Worm (Caenorhabditis elegans): ENCODE results near the gene C40H1.9.

C40H1.9 gene

DNA sequence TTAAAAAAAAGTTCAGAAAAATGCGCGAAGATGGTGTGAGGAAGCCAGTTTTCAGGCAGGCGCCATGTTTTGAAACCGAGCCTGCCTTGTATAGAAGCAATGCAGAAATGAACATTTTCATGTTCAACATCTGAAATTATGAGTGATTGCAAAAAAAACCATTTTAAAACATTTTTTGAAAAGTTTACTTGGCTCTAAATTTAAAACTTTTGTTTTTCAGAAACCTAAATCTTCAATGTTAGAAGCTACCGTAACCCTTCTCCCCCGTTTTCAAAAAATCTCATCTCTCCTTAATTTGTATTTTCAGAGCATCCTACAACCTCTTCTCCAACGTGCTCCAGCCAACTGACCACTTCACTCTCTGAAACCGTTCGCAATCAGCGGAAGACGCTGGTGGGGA lies 38.3 kb upstream of the C40H1.9 start, which contains the start of gene fozi-1:
Gene fozi-1, plus strand, starts transcription at position 301 of the 400 bp plus-strand sequence.
- TF ChIP-seq unc-39 (tag; optimal IDR thresholded peaks at IDR 0.05) (no peak), ztf-11 (tag; optimal IDR thresholded peaks at IDR 0.05) (no peak), C34F6.9 (tag; optimal IDR thresholded peaks at IDR 0.05) (no peak), zag-1 (tag; optimal IDR thresholded peaks at IDR 0.05) (no peak), aly-2 (tag; optimal IDR thresholded peaks at IDR 0.05) (no peak), lsy-2 (tag; optimal IDR thresholded peaks at IDR 0.05) (no peak)

DNA sequence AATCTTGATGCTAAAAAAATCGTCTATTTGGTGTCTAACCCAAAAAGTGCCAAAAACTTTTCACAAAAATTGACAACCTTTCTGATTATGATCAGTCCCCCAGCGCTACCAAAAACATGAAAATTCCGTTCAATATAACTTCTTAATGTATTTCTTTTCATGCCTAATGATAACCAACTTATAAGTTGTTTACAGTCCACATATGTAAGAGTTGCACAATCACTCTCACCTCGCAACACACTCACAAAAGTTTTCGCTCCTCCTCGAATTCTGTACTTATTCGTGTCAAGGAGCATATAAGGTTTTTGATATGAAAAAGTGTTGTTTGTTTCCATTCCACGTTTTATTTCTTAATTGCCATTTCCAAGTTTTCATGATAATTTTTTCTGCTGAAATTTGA lies 31.2 kb upstream of the C40H1.9 start:
- TF ChIP-seq nhr-12 (tag; optimal IDR thresholded peaks at IDR 0.05) (no peak), fos-1 (tag; optimal IDR thresholded peaks at IDR 0.05) (peak; percentile 28)

DNA sequence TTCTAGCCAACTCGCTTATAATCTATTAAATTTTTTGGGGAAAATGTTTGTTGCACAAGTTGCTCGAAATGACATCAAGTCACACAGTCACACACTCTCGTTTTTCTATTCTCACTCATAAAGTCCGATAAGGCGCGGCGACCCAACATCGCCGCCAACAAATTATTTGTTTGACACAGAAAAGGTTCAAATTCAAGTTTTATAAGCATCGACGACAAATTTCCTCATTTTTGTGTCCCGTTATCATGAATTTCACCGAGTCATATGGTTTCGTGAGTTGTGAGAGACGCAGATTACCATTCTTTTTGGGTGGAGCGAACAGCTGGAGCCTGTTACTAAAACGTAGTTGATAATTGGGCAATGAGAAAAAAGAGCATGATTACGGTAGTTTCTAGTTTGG lies 29.9 kb upstream of the C40H1.9 start:
- TF ChIP-seq nhr-237 (tag; optimal IDR thresholded peaks at IDR 0.05) (no peak), ztf-4 (tag; optimal IDR thresholded peaks at IDR 0.05) (no peak), C34F6.9 (tag; optimal IDR thresholded peaks at IDR 0.05) (no peak), sma-9 (GFP tag; optimal IDR thresholded peaks at IDR 0.05) (peak; percentile 64), sma-9 (tag; optimal IDR thresholded peaks at IDR 0.05) (no peak), elt-3 (tag; optimal IDR thresholded peaks at IDR 0.05) (no peak), mab-5 (tag; optimal IDR thresholded peaks at IDR 0.05) (no peak), nhr-10 (tag; optimal IDR thresholded peaks at IDR 0.05) (no peak), unc-62 (GFP tag; optimal IDR thresholded peaks at IDR 0.05) (no peak), snpc-4 (tag; optimal IDR thresholded peaks at IDR 0.05) (no peak), lin-11 (tag; optimal IDR thresholded peaks at IDR 0.05) (no peak), zag-1 (tag; optimal IDR thresholded peaks at IDR 0.05) (no peak), dmd-4 (tag; optimal IDR thresholded peaks at IDR 0.05) (no peak), alr-1 (tag; optimal IDR thresholded peaks at IDR 0.05) (no peak), ztf-11 (tag; optimal IDR thresholded peaks at IDR 0.05) (no peak), nhr-12 (tag; optimal IDR thresholded peaks at IDR 0.05) (no peak), ZK546.5 (tag; optimal IDR thresholded peaks at IDR 0.05) (no peak), sem-4 (tag; optimal IDR thresholded peaks at IDR 0.05) (no peak), ceh-82 (tag; optimal IDR thresholded peaks at IDR 0.05) (no peak), egl-27 (tag; optimal IDR thresholded peaks at IDR 0.05) (no peak), sma-3 (GFP tag; optimal IDR thresholded peaks at IDR 0.05) (no peak), crh-2 (tag; optimal IDR thresholded peaks at IDR 0.05) (peak; percentile 66), fos-1 (tag; optimal IDR thresholded peaks at IDR 0.05) (peak; percentile 87), gmeb-1 (tag; optimal IDR thresholded peaks at IDR 0.05) (peak; percentile 42), R02D3.7 (tag; optimal IDR thresholded peaks at IDR 0.05) (no peak), lin-39 (tag; optimal IDR thresholded peaks at IDR 0.05) (no peak), ceh-16 (tag; optimal IDR thresholded peaks at IDR 0.05) (no peak)

DNA sequence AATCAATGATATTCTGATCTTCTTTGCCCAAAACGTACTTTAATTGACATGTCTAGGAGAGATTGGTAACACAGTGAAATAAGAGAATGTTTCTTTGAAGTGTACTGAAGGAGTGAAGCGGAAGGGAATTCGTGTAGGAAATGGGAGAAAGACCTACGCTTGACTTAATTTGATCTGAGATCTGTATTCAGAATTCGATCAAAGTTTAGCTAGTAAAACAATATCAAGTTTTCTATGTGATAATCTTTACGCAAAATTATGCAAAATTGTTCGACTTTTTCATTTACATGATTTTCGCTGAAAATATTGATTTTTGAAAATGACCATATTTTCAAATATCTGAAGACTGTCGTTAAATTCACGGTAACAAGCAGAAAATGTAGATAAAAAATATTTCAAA lies 22.4 kb upstream of the C40H1.9 start, which contains the start of gene K01B6.4:
Gene K01B6.4, minus strand, starts transcription at position 101 of the 400 bp plus-strand sequence.
- TF ChIP-seq skn-1 (tag; optimal IDR thresholded peaks at IDR 0.05), result no peak
- TF ChIP-seq ama-1 (optimal IDR thresholded peaks at IDR 0.05), result no peak
- no peak for TF ChIP-seq nhr-21 (tag; optimal IDR thresholded peaks at IDR 0.05)
- TF ChIP-seq ztf-4 (tag; optimal IDR thresholded peaks at IDR 0.05), result no peak
- no peak for TF ChIP-seq alr-1 (tag; optimal IDR thresholded peaks at IDR 0.05)

ce11 chrIII:9299116-9299515 lies 20.6 kb upstream of the C40H1.9 start:
- TF ChIP-seq sma-3 (GFP tag; optimal IDR thresholded peaks at IDR 0.05), result no peak
- no peak for TF ChIP-seq ceh-16 (tag; optimal IDR thresholded peaks at IDR 0.05)
- TF ChIP-seq unc-39 (tag; optimal IDR thresholded peaks at IDR 0.05), result no peak
- TF ChIP-seq nhr-12 (tag; optimal IDR thresholded peaks at IDR 0.05), result no peak
- TF ChIP-seq R02D3.7 (tag; optimal IDR thresholded peaks at IDR 0.05), result no peak
- TF ChIP-seq nhr-10 (tag; optimal IDR thresholded peaks at IDR 0.05), result no peak
- no peak for TF ChIP-seq egl-27 (tag; optimal IDR thresholded peaks at IDR 0.05)
- no peak for TF ChIP-seq F13H6.1 (tag; optimal IDR thresholded peaks at IDR 0.05)
- no peak for TF ChIP-seq nhr-11 (tag; optimal IDR thresholded peaks at IDR 0.05)
- no peak for TF ChIP-seq nhr-129 (tag; optimal IDR thresholded peaks at IDR 0.05)
- TF ChIP-seq ztf-11 (tag; optimal IDR thresholded peaks at IDR 0.05), result no peak
- no peak for TF ChIP-seq mab-5 (tag; optimal IDR thresholded peaks at IDR 0.05)
- TF ChIP-seq lin-39 (tag; optimal IDR thresholded peaks at IDR 0.05), result no peak
- TF ChIP-seq ztf-4 (tag; optimal IDR thresholded peaks at IDR 0.05), result no peak
- no peak for TF ChIP-seq skn-1 (tag; optimal IDR thresholded peaks at IDR 0.05)
- no peak for TF ChIP-seq unc-55 (GFP tag; optimal IDR thresholded peaks at IDR 0.05)
- TF ChIP-seq ZK546.5 (tag; optimal IDR thresholded peaks at IDR 0.05), result no peak
- no peak for TF ChIP-seq nhr-21 (tag; optimal IDR thresholded peaks at IDR 0.05)
